Worm (Caenorhabditis elegans): ENCODE measurements around the gene F38B7.11.

The F38B7.11 gene

DNA sequence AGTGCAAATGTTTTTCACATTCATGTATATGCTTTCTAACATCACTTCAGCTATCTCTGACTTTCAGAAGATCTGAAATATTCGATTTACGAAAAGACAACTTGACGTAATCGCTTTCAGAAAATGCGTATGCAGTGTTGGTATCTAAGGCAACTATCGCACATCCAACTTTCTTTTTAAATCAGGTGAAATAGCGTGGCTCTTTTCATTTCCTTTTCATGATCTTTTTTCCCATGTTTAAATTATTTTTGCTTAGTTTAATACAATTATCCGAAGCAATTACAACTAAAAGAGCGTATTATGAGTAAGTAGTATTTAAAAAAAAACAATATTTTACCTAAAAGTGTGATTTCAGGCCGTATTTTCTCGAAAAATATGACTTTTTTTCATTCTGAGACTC is at the start of gene F38B7.11:
F38B7.11 (plus strand) TSS at position 301 of the 400 bp plus-strand sequence.
- TF ChIP-seq K09A11.1 (tag; optimal IDR thresholded peaks at IDR 0.05; ENCODE audit: insufficient read depth) = no peak
- no peak for TF ChIP-seq dve-1 (tag; optimal IDR thresholded peaks at IDR 0.05)
- no peak for TF ChIP-seq gmeb-2 (tag; optimal IDR thresholded peaks at IDR 0.05)
- no peak for TF ChIP-seq pag-3 (tag; optimal IDR thresholded peaks at IDR 0.05; ENCODE audit: borderline replicate concordance)
- no peak for TF ChIP-seq ttx-3 (tag; optimal IDR thresholded peaks at IDR 0.05)
- TF ChIP-seq ets-4 (tag; optimal IDR thresholded peaks at IDR 0.05) = no peak
- TF ChIP-seq elt-2 (tag; optimal IDR thresholded peaks at IDR 0.05) = no peak
- TF ChIP-seq ztf-16 (tag; optimal IDR thresholded peaks at IDR 0.05) = no peak
- TF ChIP-seq ref-2 (tag; optimal IDR thresholded peaks at IDR 0.05) = no peak
- TF ChIP-seq unc-3 (GFP tag; conservative IDR thresholded peaks at IDR 0.05) = no peak
- TF ChIP-seq unc-3 (tag; optimal IDR thresholded peaks at IDR 0.05) = no peak
- TF ChIP-seq npax-4 (tag; optimal IDR thresholded peaks at IDR 0.05) = no peak
- no peak for TF ChIP-seq madf-2 (tag; optimal IDR thresholded peaks at IDR 0.05)
- TF ChIP-seq hlh-6 (tag; optimal IDR thresholded peaks at IDR 0.05) = no peak
- no peak for TF ChIP-seq lim-6 (tag; optimal IDR thresholded peaks at IDR 0.05)
- no peak for TF ChIP-seq fkh-10 (GFP tag; optimal IDR thresholded peaks at IDR 0.05)
- no peak for TF ChIP-seq sox-2 (GFP tag; IDR thresholded peaks at IDR 0.05)

DNA sequence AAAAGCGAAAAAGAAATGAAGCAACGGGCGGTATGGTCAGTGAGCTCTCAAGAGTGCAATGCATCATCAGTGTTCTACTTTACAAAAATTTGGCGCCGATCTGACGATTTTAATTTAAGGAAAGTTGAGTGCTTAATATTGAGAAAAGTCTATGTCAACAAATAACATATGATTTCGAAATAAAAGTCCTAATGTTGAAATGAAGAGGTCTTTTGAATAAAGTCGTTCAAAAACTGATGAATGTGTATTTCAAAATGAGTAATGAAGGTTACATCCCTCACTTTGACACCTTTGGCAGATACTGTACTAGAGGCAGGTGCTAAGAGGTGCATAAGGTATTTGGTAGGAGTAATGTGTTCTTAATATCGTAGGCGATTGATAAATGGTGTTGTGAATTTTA is 49.4 kb upstream of the F38B7.11 start:
- TF ChIP-seq ceh-9 (tag; optimal IDR thresholded peaks at IDR 0.05) = no peak
- no peak for TF ChIP-seq pax-1 (tag; optimal IDR thresholded peaks at IDR 0.05)
- no peak for TF ChIP-seq hlh-8 (tag; optimal IDR thresholded peaks at IDR 0.05)
- TF ChIP-seq ceh-31 (tag; optimal IDR thresholded peaks at IDR 0.05) = no peak
- no peak for TF ChIP-seq odd-2 (tag; optimal IDR thresholded peaks at IDR 0.05)
- TF ChIP-seq madf-2 (tag; optimal IDR thresholded peaks at IDR 0.05) = no peak
- TF ChIP-seq mec-3 (tag; optimal IDR thresholded peaks at IDR 0.05; ENCODE audit: borderline replicate concordance) = no peak
- no peak for TF ChIP-seq ceh-22 (tag; optimal IDR thresholded peaks at IDR 0.05)
- no peak for TF ChIP-seq fkh-10 (GFP tag; optimal IDR thresholded peaks at IDR 0.05)
- TF ChIP-seq hlh-30 (tag; optimal IDR thresholded peaks at IDR 0.05; ENCODE audit: insufficient read depth) = no peak
- no peak for TF ChIP-seq ceh-14 (tag; optimal IDR thresholded peaks at IDR 0.05)
- TF ChIP-seq ref-2 (tag; optimal IDR thresholded peaks at IDR 0.05) = no peak
- no peak for TF ChIP-seq syd-9 (tag; optimal IDR thresholded peaks at IDR 0.05)
- no peak for TF ChIP-seq pqm-1 (tag; optimal IDR thresholded peaks at IDR 0.05)
- no peak for TF ChIP-seq lin-11 (tag; optimal IDR thresholded peaks at IDR 0.05)

DNA sequence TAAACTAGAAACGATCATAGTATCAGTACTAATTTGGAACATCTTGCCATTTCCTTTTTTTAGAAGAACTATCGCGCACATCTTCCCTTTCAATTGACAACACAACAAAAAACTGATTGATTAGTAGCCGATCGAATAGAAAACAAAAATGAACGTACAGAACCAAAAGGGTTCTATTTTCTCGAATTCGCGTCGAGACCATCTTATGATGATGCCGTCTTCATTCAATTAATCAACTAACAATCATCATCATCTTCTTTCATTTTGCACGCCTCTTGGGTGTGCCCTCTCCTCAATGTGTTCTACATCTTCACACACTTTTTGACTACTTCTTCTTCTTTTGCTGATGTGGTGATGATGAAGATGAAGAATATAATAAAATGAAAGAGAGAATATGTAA is 47.1 kb upstream of the F38B7.11 start:
- TF ChIP-seq pha-4 (tag; optimal IDR thresholded peaks at IDR 0.05) (no peak), ceh-2 (tag; optimal IDR thresholded peaks at IDR 0.05) (no peak), ztf-16 (tag; optimal IDR thresholded peaks at IDR 0.05) (no peak), C08G9.2 (tag; optimal IDR thresholded peaks at IDR 0.05) (no peak), dmd-4 (tag; optimal IDR thresholded peaks at IDR 0.05; ENCODE audit: borderline replicate concordance) (no peak), hlh-13 (GFP tag; optimal IDR thresholded peaks at IDR 0.05) (no peak), fkh-10 (GFP tag; optimal IDR thresholded peaks at IDR 0.05) (no peak), K09A11.1 (tag; optimal IDR thresholded peaks at IDR 0.05; ENCODE audit: insufficient read depth) (no peak), rnt-1 (tag; optimal IDR thresholded peaks at IDR 0.05) (no peak), sox-2 (GFP tag; IDR thresholded peaks at IDR 0.05) (no peak), ceh-48 (tag; optimal IDR thresholded peaks at IDR 0.05) (no peak), unc-3 (GFP tag; conservative IDR thresholded peaks at IDR 0.05) (no peak), unc-3 (tag; optimal IDR thresholded peaks at IDR 0.05) (no peak), F13H6.1 (tag; optimal IDR thresholded peaks at IDR 0.05) (no peak), fkh-6 (tag; optimal IDR thresholded peaks at IDR 0.05) (no peak)

DNA sequence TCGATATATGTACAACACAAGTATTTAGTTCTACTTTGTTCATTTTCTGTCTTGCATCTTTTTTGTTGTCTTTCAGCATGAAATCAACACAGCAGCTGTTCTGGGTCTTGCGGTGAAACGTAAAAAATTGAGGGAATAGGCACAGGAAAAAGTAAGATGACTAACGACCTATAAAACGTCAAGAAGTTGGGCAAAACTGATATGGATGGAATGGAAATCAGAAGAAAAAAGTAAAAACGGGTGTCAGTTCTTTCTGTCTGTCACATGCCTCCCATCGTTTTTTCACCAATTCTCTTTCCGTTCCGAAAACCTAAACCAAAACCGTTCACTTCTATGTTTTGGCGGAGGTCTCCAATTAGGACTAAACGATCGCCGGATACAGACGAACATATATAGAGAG is 45.9 kb upstream of the F38B7.11 start:
- TF ChIP-seq elt-4 (tag; optimal IDR thresholded peaks at IDR 0.05) (no peak), C38D4.7 (GFP tag; optimal IDR thresholded peaks at IDR 0.05) (no peak), unc-42 (tag; optimal IDR thresholded peaks at IDR 0.05) (no peak), unc-3 (GFP tag; conservative IDR thresholded peaks at IDR 0.05) (no peak), unc-3 (tag; optimal IDR thresholded peaks at IDR 0.05) (no peak), hlh-6 (tag; optimal IDR thresholded peaks at IDR 0.05) (no peak), nfya-1 (tag; optimal IDR thresholded peaks at IDR 0.05) (no peak), nhr-232 (tag; optimal IDR thresholded peaks at IDR 0.05) (no peak), unc-86 (tag; optimal IDR thresholded peaks at IDR 0.05) (no peak), ttx-3 (tag; optimal IDR thresholded peaks at IDR 0.05) (no peak), ahr-1 (tag; optimal IDR thresholded peaks at IDR 0.05) (no peak), ceh-2 (tag; optimal IDR thresholded peaks at IDR 0.05) (no peak), ceh-34 (tag; optimal IDR thresholded peaks at IDR 0.05) (no peak), dmd-4 (tag; optimal IDR thresholded peaks at IDR 0.05; ENCODE audit: borderline replicate concordance) (no peak), che-1 (tag; optimal IDR thresholded peaks at IDR 0.05) (no peak), pha-4 (tag; optimal IDR thresholded peaks at IDR 0.05) (no peak), ets-4 (tag; optimal IDR thresholded peaks at IDR 0.05) (no peak), ceh-6 (GFP tag; optimal IDR thresholded peaks at IDR 0.05) (no peak), mec-3 (tag; optimal IDR thresholded peaks at IDR 0.05; ENCODE audit: borderline replicate concordance) (no peak)

All from whole organism, late embryonic.